Fruit fly (Drosophila melanogaster) whole organism, pupa: ENCODE data around the gene CG11398.

Source experiments
- EcR ChIP-seq: fragments of 200-800 bp; sonication (Bioruptor generic); optimal IDR thresholded peaks from 3 replicates; lab custom pipeline; 2019; ENCODE audit warnings: missing biosample characterization, missing genetic modification characterization, mild to moderate bottlenecking, moderate library complexity, missing genetic modification reagents
- Ets98B ChIP-seq: fragments of 200-800 bp; sonication (Bioruptor generic); IDR thresholded peaks from 2 replicates; pipeline ENCODE4 v1.3.6; 2022; ENCODE audit warnings: missing biosample characterization, missing genetic modification characterization
- Pif1B ChIP-seq: fragments of 200-800 bp; sonication (Bioruptor generic); optimal IDR thresholded peaks from 3 replicates; lab custom pipeline; 2016; ENCODE audit warnings: missing biosample characterization, missing genetic modification characterization
- Snoo ChIP-seq: fragments of 200-800 bp; sonication (Bioruptor generic); optimal IDR thresholded peaks from 3 replicates; lab custom pipeline; 2017; ENCODE audit warnings: missing biosample characterization, mild to moderate bottlenecking, missing genetic modification characterization, inconsistent platforms

DNA sequence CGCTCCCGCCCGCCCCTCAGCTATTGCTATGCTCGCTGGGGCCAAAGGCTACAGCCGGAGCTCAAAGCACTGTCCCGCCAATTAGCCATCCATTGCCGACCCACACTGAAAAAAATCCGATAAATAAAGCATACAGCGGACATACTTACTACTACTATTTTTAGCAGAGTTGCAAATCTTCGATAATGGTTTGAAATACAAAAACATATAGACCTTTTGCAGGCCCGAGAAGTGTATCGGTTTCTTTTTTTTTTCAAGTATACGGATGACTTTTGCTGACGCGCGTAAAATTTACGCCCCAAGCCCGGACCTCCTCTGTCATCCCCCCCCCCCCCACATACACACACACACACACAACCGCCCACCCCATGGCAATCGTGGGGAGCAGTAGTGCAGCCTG is 16.8 kb upstream of the CG11398 start:
- TF ChIP-seq Pif1B (GFP tag; lab: Kevin White, UChicago) (no peak), Snoo (no peak), Ets98B (GFP tag; lab: Robert Waterston, UW) (peak; percentile 67), EcR (GFP tag; lab: Kevin White, UChicago) (no peak)
